Fruit fly (Drosophila melanogaster): ENCODE measurements around the gene Vps16B.

DNA sequence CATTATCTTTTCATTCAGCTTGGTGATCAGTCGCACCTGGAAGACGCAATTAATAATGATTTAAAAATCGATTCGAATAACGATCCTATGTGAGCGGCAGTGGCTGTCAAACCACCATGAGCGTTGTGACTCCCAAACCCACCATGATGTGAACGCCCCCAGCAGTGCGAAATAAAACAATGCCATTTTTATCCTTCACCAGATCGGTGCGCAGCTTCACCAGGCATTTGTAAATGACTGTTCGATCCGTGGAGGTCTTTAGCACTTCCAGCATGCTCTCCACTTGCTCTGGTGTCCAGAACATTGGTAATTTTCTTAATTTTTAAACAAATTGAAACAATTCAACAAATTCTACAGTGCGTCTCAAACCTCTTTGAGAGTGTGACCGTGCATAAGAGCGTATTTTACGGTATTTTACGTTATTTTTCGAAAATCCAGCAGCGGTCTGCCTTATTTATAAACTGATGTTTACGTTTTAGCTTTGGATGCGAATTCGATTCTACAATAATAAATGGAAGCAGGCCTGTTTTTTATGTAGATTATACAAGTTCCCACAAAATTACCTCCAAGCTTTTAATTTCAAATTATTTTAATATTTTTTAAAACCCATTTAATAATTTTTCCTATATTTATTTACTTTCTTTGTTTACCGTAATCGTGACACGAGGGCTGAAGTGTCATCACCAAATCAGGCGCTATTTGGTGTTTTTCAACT, 17.1 kb downstream of the Vps16B start, which contains the start of the genes Rnb and Drice:
- TF ChIP-seq usp (GFP tag; optimal IDR thresholded peaks at IDR 0.05): no peak
- TF ChIP-seq psq (optimal IDR thresholded peaks at IDR 0.05): no peak

Data from whole organism.